Worm (Caenorhabditis elegans): ENCODE data around the gene pir-2.

The pir-2 gene

DNA sequence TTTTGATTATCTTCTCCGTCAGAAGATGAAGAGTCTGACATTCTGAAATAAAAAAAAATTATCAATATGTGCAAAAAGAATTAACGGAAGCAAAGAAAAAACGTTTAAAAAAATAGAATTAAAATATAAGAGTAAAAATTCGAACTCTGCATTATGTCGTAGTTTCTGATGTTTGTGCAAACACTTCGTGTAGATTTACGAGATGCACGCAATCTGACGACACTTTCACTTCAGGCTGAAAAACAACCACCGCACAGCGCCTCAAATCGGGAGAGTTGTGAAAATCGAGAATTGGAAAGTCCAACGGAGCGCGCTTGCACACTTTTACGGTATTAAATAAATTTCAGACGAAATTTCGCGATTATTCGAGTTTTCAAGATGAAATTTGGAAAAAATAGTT lies 36.8 kb downstream of the pir-2 start, which contains the start of gene T26G10.1 (continued):
- TF ChIP-seq cey-2 (tag; optimal IDR thresholded peaks at IDR 0.05; ENCODE audit: borderline replicate concordance, insufficient read depth) (no peak), vab-7 (GFP tag; IDR thresholded peaks at IDR 0.05) (0 out of 2 replicates have a peak, but pooled peaks have one; percentile 21), ces-1 (GFP tag; optimal IDR thresholded peaks at IDR 0.05) (no peak), saeg-2 (GFP tag; IDR thresholded peaks at IDR 0.05) (no peak), fos-1 (tag; optimal IDR thresholded peaks at IDR 0.05) (no peak), F49E8.2 (tag; optimal IDR thresholded peaks at IDR 0.05; ENCODE audit: borderline replicate concordance) (peak; percentile 13), unc-130 (GFP tag; optimal IDR thresholded peaks at IDR 0.05) (peak; percentile 42), lin-29 (GFP tag; IDR thresholded peaks at IDR 0.05) (0 out of 2 replicates have a peak, but pooled peaks have one; percentile 16), F37D6.2 (tag; optimal IDR thresholded peaks at IDR 0.05) (peak; percentile 3), dmd-9 (GFP tag; IDR thresholded peaks at IDR 0.05) (0 out of 2 replicates have a peak, but pooled peaks have one; percentile 59), lir-3 (tag; optimal IDR thresholded peaks at IDR 0.05) (no peak), egl-43 (GFP tag; IDR thresholded peaks at IDR 0.05) (no peak), nhr-10 (tag; optimal IDR thresholded peaks at IDR 0.05) (no peak), Y105C5A.15 (GFP tag; IDR thresholded peaks at IDR 0.05) (no peak), ceh-28 (tag; optimal IDR thresholded peaks at IDR 0.05) (no peak), R02D3.7 (tag; optimal IDR thresholded peaks at IDR 0.05) (peak; percentile 85), ceh-62 (tag; optimal IDR thresholded peaks at IDR 0.05) (no peak), jun-1 (tag; optimal IDR thresholded peaks at IDR 0.05) (no peak), nhr-42 (GFP tag; IDR thresholded peaks at IDR 0.05) (no peak), tag-97 (GFP tag; IDR thresholded peaks at IDR 0.05) (no peak), aha-1 (tag) (peak; percentile 88)

DNA sequence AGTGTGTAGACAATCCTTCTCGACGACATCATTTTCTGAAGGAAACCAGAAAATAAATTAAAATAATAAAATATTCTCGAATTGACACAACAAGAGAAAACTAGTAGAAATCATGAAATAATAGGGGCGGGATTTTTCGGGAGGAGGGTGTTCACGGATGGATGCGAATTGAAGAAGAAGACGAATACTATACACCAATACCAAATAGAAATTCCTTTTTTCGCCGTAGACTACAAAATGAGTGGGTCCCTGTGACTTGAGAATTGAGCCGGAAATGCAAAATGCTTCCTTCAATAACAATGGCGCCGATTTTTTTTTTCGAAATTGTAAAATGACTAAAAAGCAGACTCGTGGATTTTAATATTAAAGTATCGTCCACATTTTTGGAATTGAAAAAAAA lies 42.4 kb downstream of the pir-2 start, which contains the start of gene nlp-48:
Gene nlp-48, minus strand, starts transcription at position 101 of the 400 bp plus-strand sequence.
- TF ChIP-seq hif-1 (tag; optimal IDR thresholded peaks at IDR 0.05) (no peak), mxl-2 (GFP tag; conservative IDR thresholded peaks at IDR 0.05) (no peak), unc-39 (tag; optimal IDR thresholded peaks at IDR 0.05) (no peak), fos-1 (tag; optimal IDR thresholded peaks at IDR 0.05) (no peak), F37D6.2 (tag; optimal IDR thresholded peaks at IDR 0.05) (no peak), unc-130 (GFP tag; optimal IDR thresholded peaks at IDR 0.05) (no peak), mdt-29 (GFP tag; IDR thresholded peaks at IDR 0.05) (no peak), set-16 (GFP tag; IDR thresholded peaks at IDR 0.05) (no peak), pha-4 (GFP tag; IDR thresholded peaks at IDR 0.05) (no peak), pha-4 (tag; optimal IDR thresholded peaks at IDR 0.05) (no peak), aly-2 (tag; optimal IDR thresholded peaks at IDR 0.05) (no peak), D1046.2 (GFP tag; IDR thresholded peaks at IDR 0.05) (no peak), F44E2.7 (GFP tag; IDR thresholded peaks at IDR 0.05) (no peak), nhr-42 (GFP tag; IDR thresholded peaks at IDR 0.05) (no peak)

ce11 chrIII:9393114-9393780 lies 50.2 kb downstream of the pir-2 start, which contains the start of the genes gpr-2 and rgr-1:
TSS of gene gpr-2 (minus strand) at chrIII:9393164.
TSS of gene rgr-1 (plus strand) at chrIII:9393730.
- TF ChIP-seq nhr-6 (tag; optimal IDR thresholded peaks at IDR 0.05) (no peak), unc-62 (GFP tag; optimal IDR thresholded peaks at IDR 0.05 in 1 of 2) (peak in 1 of 2 experiments; percentile 85), unc-62 (tag; optimal IDR thresholded peaks at IDR 0.05) (no peak), Y48G9A.11 (GFP tag; IDR thresholded peaks at IDR 0.05) (0 out of 2 replicates have a peak, but pooled peaks have one; percentile 27), lin-13 (GFP tag; optimal IDR thresholded peaks at IDR 0.05) (no peak), hlh-30 (tag; optimal IDR thresholded peaks at IDR 0.05; ENCODE audit: insufficient read depth) (peak; percentile 43), pqm-1 (tag; optimal IDR thresholded peaks at IDR 0.05) (no peak), rbr-2 (tag; optimal IDR thresholded peaks at IDR 0.05) (peak; percentile 2), unc-130 (GFP tag; optimal IDR thresholded peaks at IDR 0.05) (peak; percentile 56), ces-1 (GFP tag; optimal IDR thresholded peaks at IDR 0.05) (no peak), dpl-1 (GFP tag; optimal IDR thresholded peaks at IDR 0.05) (peak; percentile 77), lin-38 (GFP tag; IDR thresholded peaks at IDR 0.05) (peak; percentile 81)
